Fruit fly (Drosophila melanogaster) whole organism, adult: ENCODE measurements around the gene robl37BC.

Experiments
- CG11617 ChIP-seq: fragments of 200-800 bp; sonication (Bioruptor generic); optimal IDR thresholded peaks from 2 replicates; lab custom pipeline; 2017; ENCODE audit warnings: mild to moderate bottlenecking, missing biosample characterization, missing genetic modification reagents, missing genetic modification characterization
- bab1 ChIP-seq: fragments of 200-800 bp; sonication (Bioruptor generic); optimal IDR thresholded peaks from 3 replicates; lab custom pipeline; 2019; ENCODE audit warnings: missing biosample characterization, mild to moderate bottlenecking, missing genetic modification characterization, moderate library complexity
- pad ChIP-seq: fragments of 200-800 bp; sonication (Bioruptor generic); optimal IDR thresholded peaks from 3 replicates; lab custom pipeline; 2017; ENCODE audit warnings: missing biosample characterization, missing genetic modification characterization, mild to moderate bottlenecking, moderate library complexity, missing genetic modification reagents

- TF ChIP-seq CG11617 (GFP tag; lab: Kevin White, UChicago) = no peak
- TF ChIP-seq bab1 = no peak
- TF ChIP-seq pad = no peak
Observed at dm6 chr2L:18979407-18979806, 31.3 kb upstream of the robl37BC start.
